Fruit fly (Drosophila melanogaster): Measurements from ENCODE around the gene CG7102.

CG7102 gene

dm6 chr2L:7926288-7927061, 39.2 kb upstream of the CG7102 start (continued):
- no peak for TF ChIP-seq prd (optimal IDR thresholded peaks at IDR 0.05)
- TF ChIP-seq prd (GFP tag; IDR thresholded peaks at IDR 0.05): no peak
- TF ChIP-seq zf30C (GFP tag; optimal IDR thresholded peaks at IDR 0.05): no peak
- no peak for TF ChIP-seq CG15269 (tag; optimal IDR thresholded peaks at IDR 0.05)
- no peak for TF ChIP-seq phol (tag; optimal IDR thresholded peaks at IDR 0.05)
- no peak for TF ChIP-seq CG10565 (GFP tag; optimal IDR thresholded peaks at IDR 0.05)
- no peak for TF ChIP-seq Elba2 (GFP tag; optimal IDR thresholded peaks at IDR 0.05)
- TF ChIP-seq fd3F (GFP tag; optimal IDR thresholded peaks at IDR 0.05): no peak
- no peak for TF ChIP-seq CG9727 (GFP tag; optimal IDR thresholded peaks at IDR 0.05)
- TF ChIP-seq CG3163 (GFP tag; optimal IDR thresholded peaks at IDR 0.05): no peak
- TF ChIP-seq H15 (GFP tag; IDR thresholded peaks at IDR 0.05): 0 out of 3 replicates have a peak, but pooled peaks have one; percentile 10
- no peak for TF ChIP-seq inv (GFP tag; IDR thresholded peaks at IDR 0.05; ENCODE audit: partially characterized antibody)
- TF ChIP-seq tap (tag; optimal IDR thresholded peaks at IDR 0.05): no peak
- TF ChIP-seq CG8924 (tag; optimal IDR thresholded peaks at IDR 0.05): no peak
- TF ChIP-seq gro (GFP tag; optimal IDR thresholded peaks at IDR 0.05): peak; percentile 65
- no peak for TF ChIP-seq CG13624 (GFP tag; optimal IDR thresholded peaks at IDR 0.05)
- no peak for TF ChIP-seq NfI (GFP tag; optimal IDR thresholded peaks at IDR 0.05)
- no peak for TF ChIP-seq br (optimal IDR thresholded peaks at IDR 0.05)
- no peak for TF ChIP-seq ase (GFP tag; IDR thresholded peaks at IDR 0.05)
- TF ChIP-seq lmd (GFP tag; IDR thresholded peaks at IDR 0.05): peak; percentile 33; the same call in 1 of the 2 replicates
- no peak for TF ChIP-seq jigr1 (GFP tag; IDR thresholded peaks at IDR 0.05)
- no peak for TF ChIP-seq Hr78 (GFP tag; optimal IDR thresholded peaks at IDR 0.05)
- no peak for TF ChIP-seq CG18619 (GFP tag; optimal IDR thresholded peaks at IDR 0.05)
- no peak for TF ChIP-seq Ptx1 (GFP tag; IDR thresholded peaks at IDR 0.05)
- TF ChIP-seq chinmo (GFP tag; IDR thresholded peaks at IDR 0.05; ENCODE audit: partially characterized antibody): peak; percentile 75; the same call in 1 of the 4 replicates
- no peak for TF ChIP-seq gce (GFP tag; IDR thresholded peaks at IDR 0.05)
- no peak for TF ChIP-seq CG1603 (tag; optimal IDR thresholded peaks at IDR 0.05)
- TF ChIP-seq CG17361 (GFP tag; IDR thresholded peaks at IDR 0.05): no peak
- TF ChIP-seq CG15479 (GFP tag; optimal IDR thresholded peaks at IDR 0.05): no peak
- TF ChIP-seq pan (optimal IDR thresholded peaks at IDR 0.05): no peak
- peak in 1 of 2 experiments; percentile 29 for TF ChIP-seq pan (GFP tag; optimal IDR thresholded peaks at IDR 0.05 in 1 of 2, IDR thresholded peaks at IDR 0.05 in 1 of 2)
- TF ChIP-seq jumu (GFP tag; optimal IDR thresholded peaks at IDR 0.05): no peak
- no peak for TF ChIP-seq peb (GFP tag; IDR thresholded peaks at IDR 0.05)
- TF ChIP-seq Ravus (GFP tag; IDR thresholded peaks at IDR 0.05): no peak
- no peak for TF ChIP-seq CG30403 (GFP tag; optimal IDR thresholded peaks at IDR 0.05)
- TF ChIP-seq GATAe (GFP tag; conservative IDR thresholded peaks at IDR 0.05): peak; percentile 67; the same call in 1 of the 2 replicates
- peak; percentile 12 for TF ChIP-seq Meics (GFP tag; optimal IDR thresholded peaks at IDR 0.05)
- TF ChIP-seq aop (GFP tag; IDR thresholded peaks at IDR 0.05): no peak
- TF ChIP-seq CG8944 (GFP tag; optimal IDR thresholded peaks at IDR 0.05): no peak
- no peak for TF ChIP-seq dati (GFP tag; IDR thresholded peaks at IDR 0.05)
- TF ChIP-seq bbx (GFP tag; IDR thresholded peaks at IDR 0.05; ENCODE audit: partially characterized antibody): no peak
- TF ChIP-seq kah (GFP tag; optimal IDR thresholded peaks at IDR 0.05): no peak
- no peak for TF ChIP-seq nerfin-2 (GFP tag; IDR thresholded peaks at IDR 0.05; ENCODE audit: partially characterized antibody)
- TF ChIP-seq Nf-YC (tag; optimal IDR thresholded peaks at IDR 0.05): no peak
- peak in 1 of 2 experiments; percentile 27 for TF ChIP-seq bsh (GFP tag; optimal IDR thresholded peaks at IDR 0.05)
- no peak for TF ChIP-seq schlank (tag; optimal IDR thresholded peaks at IDR 0.05)
- no peak for TF ChIP-seq CG3407 (GFP tag; optimal IDR thresholded peaks at IDR 0.05)
- TF ChIP-seq ap (GFP tag; IDR thresholded peaks at IDR 0.05): no peak
- TF ChIP-seq CG17568 (GFP tag; optimal IDR thresholded peaks at IDR 0.05): no peak
- TF ChIP-seq hb (GFP tag; IDR thresholded peaks at IDR 0.05; ENCODE audit: partially characterized antibody): no peak
